Worm (Caenorhabditis elegans): Measurements from ENCODE around the gene C36C5.4.

ce11 chrV:3166260-3166659, at the start of gene C36C5.4:
- no peak for TF ChIP-seq B0310.2 (tag; optimal IDR thresholded peaks at IDR 0.05)
- no peak for TF ChIP-seq scrt-1 (GFP tag; IDR thresholded peaks at IDR 0.05)
- no peak for TF ChIP-seq ama-1 (optimal IDR thresholded peaks at IDR 0.05)
- TF ChIP-seq ets-7 (tag; optimal IDR thresholded peaks at IDR 0.05) = no peak
- TF ChIP-seq ceh-36 (tag; optimal IDR thresholded peaks at IDR 0.05) = no peak
- TF ChIP-seq tbx-37 (GFP tag; conservative IDR thresholded peaks at IDR 0.05) = no peak
- no peak for TF ChIP-seq tra-4 (tag; optimal IDR thresholded peaks at IDR 0.05)
- no peak for TF ChIP-seq hmbx-1 (tag; optimal IDR thresholded peaks at IDR 0.05)
- TF ChIP-seq flt-1 (GFP tag; IDR thresholded peaks at IDR 0.05) = no peak
- no peak for TF ChIP-seq pes-1 (GFP tag; IDR thresholded peaks at IDR 0.05)

All from whole organism, early embryonic.